Worm (Caenorhabditis elegans) whole organism, L2 larva: ENCODE data around the gene adss-1.

ENCODE experiments used
- ama-1 ChIP-seq: fragments of 150-350 bp; optimal IDR thresholded peaks from 2 replicates; lab custom pipeline; 2018; ENCODE audit warnings: inconsistent platforms
- ceh-82 ChIP-seq: fragments of 150-350 bp; optimal IDR thresholded peaks from 2 replicates; lab custom pipeline; 2014; ENCODE audit warnings: missing biosample characterization, missing genetic modification characterization
- elt-3 ChIP-seq: sonication (generic microtip); optimal IDR thresholded peaks from 2 replicates; lab custom pipeline; 2017; ENCODE audit warnings: missing biosample characterization, missing genetic modification characterization
- mdl-1 ChIP-seq, 2 experiments: fragments of 150-350 bp in 1 of 2; sonication (generic microtip) in 1 of 2; optimal IDR thresholded peaks; 2 replicates each; lab custom pipeline; 2017; ENCODE audit warnings: missing biosample characterization in 2 of 2, missing genetic modification characterization in 2 of 2
- nhr-129 ChIP-seq: fragments of 150-350 bp; optimal IDR thresholded peaks from 2 replicates; lab custom pipeline; 2014; ENCODE audit warnings: missing biosample characterization, missing genetic modification characterization
- unc-39 ChIP-seq: fragments of 150-350 bp; optimal IDR thresholded peaks from 2 replicates; lab custom pipeline; 2014; ENCODE audit warnings: missing biosample characterization, missing genetic modification characterization

- TF ChIP-seq ceh-82 (no peak), unc-39 (tag; lab: Kevin White, UChicago) (no peak), ama-1 (no peak), mdl-1 (tag; optimal IDR thresholded peaks at IDR 0.05; lab: Kevin White, UChicago) (no peak), elt-3 (tag; lab: Kevin White, UChicago) (no peak), nhr-129 (no peak)
Observed at ce11 chrV:4857561-4857960, 34.3 kb upstream of the adss-1 start.
